Worm (Caenorhabditis elegans) whole organism, mixed stage, embryonic: ENCODE data around the gene C25D7.16.
A peak's percentile ranks its signal among the peaks of the same experiment; 100 is the strongest.

Experiments used
- M03D4.4 ChIP-seq: sonication (generic microtip); optimal IDR thresholded peaks from 2 replicates; lab custom pipeline; 2017; ENCODE audit warnings: mild to moderate bottlenecking, missing genetic modification characterization, missing compliant biosample characterization
- bed-3 ChIP-seq: fragments of 200-800 bp; sonication (Bioruptor generic); optimal IDR thresholded peaks from 3 replicates; lab custom pipeline; 2018; ENCODE audit warnings: mild to moderate bottlenecking, missing genetic modification characterization, moderate library complexity, missing compliant biosample characterization
- blmp-1 ChIP-seq: fragments of 150-350 bp; optimal IDR thresholded peaks from 2 replicates; lab custom pipeline; 2014; ENCODE audit warnings: missing biosample characterization, missing genetic modification characterization
- ceh-43 ChIP-seq: fragments of 200-800 bp; sonication (Bioruptor generic); optimal IDR thresholded peaks from 2 replicates; lab custom pipeline; 2018; ENCODE audit warnings: mild to moderate bottlenecking, missing genetic modification characterization, moderate library complexity, missing compliant biosample characterization
- ceh-83 ChIP-seq: fragments of 200-800 bp; sonication (Bioruptor generic); optimal IDR thresholded peaks from 2 replicates; lab custom pipeline; 2018; ENCODE audit warnings: mild to moderate bottlenecking, missing genetic modification characterization, missing compliant biosample characterization
- ces-1 ChIP-seq: fragments of 150-350 bp; optimal IDR thresholded peaks from 2 replicates; lab custom pipeline; 2014; ENCODE audit warnings: missing biosample characterization, missing genetic modification reagents, missing genetic modification characterization
- cnd-1 ChIP-seq: fragments of 200-800 bp; sonication (Bioruptor generic); optimal IDR thresholded peaks from 2 replicates; lab custom pipeline; 2018; ENCODE audit warnings: mild to moderate bottlenecking, missing genetic modification characterization, missing compliant biosample characterization
- drap-1 ChIP-seq: fragments of 200-800 bp; sonication (Bioruptor generic); optimal IDR thresholded peaks from 3 replicates; lab custom pipeline; 2018; ENCODE audit warnings: mild to moderate bottlenecking, missing genetic modification characterization, missing compliant biosample characterization
- elt-1 ChIP-seq: sonication (generic microtip); optimal IDR thresholded peaks from 2 replicates; lab custom pipeline; 2017; ENCODE audit warnings: missing genetic modification characterization, mild to moderate bottlenecking, missing compliant biosample characterization, antibody characterized with exemption, moderate library complexity, borderline replicate concordance; ENCODE audit not compliant: insufficient read depth
- elt-3 ChIP-seq: fragments of 150-350 bp; optimal IDR thresholded peaks from 2 replicates; lab custom pipeline; 2014; ENCODE audit warnings: missing biosample characterization, missing genetic modification characterization
- flh-1 ChIP-seq: fragments of 200-800 bp; sonication (Bioruptor generic); optimal IDR thresholded peaks from 2 replicates; lab custom pipeline; 2018; ENCODE audit warnings: mild to moderate bottlenecking, missing genetic modification characterization, moderate library complexity, missing compliant biosample characterization
- ham-2 ChIP-seq: fragments of 200-800 bp; sonication (Bioruptor generic); optimal IDR thresholded peaks from 2 replicates; lab custom pipeline; 2018; ENCODE audit warnings: mild to moderate bottlenecking, missing genetic modification characterization, missing compliant biosample characterization
- hlh-1 ChIP-seq: fragments of 150-350 bp; optimal IDR thresholded peaks from 2 replicates; lab custom pipeline; 2014; ENCODE audit warnings: missing biosample characterization, missing genetic modification reagents, missing genetic modification characterization
- lin-13 ChIP-seq: fragments of 150-350 bp; optimal IDR thresholded peaks from 2 replicates; lab custom pipeline; 2014; ENCODE audit warnings: missing biosample characterization, missing genetic modification characterization
- lin-32 ChIP-seq: fragments of 200-800 bp; sonication (Bioruptor generic); optimal IDR thresholded peaks from 2 replicates; lab custom pipeline; 2018; ENCODE audit warnings: mild to moderate bottlenecking, missing genetic modification characterization, missing compliant biosample characterization
- lsy-2 ChIP-seq: fragments of 150-350 bp; optimal IDR thresholded peaks from 2 replicates; lab custom pipeline; 2014; ENCODE audit warnings: missing biosample characterization, missing genetic modification characterization
- mab-5 ChIP-seq: fragments of 150-350 bp; optimal IDR thresholded peaks from 2 replicates; lab custom pipeline; 2014; ENCODE audit warnings: missing biosample characterization, missing genetic modification characterization
- mep-1 ChIP-seq: fragments of 150-350 bp; optimal IDR thresholded peaks from 2 replicates; lab custom pipeline; 2017; ENCODE audit warnings: missing biosample characterization, missing genetic modification reagents, missing genetic modification characterization, inconsistent platforms
- mls-2 ChIP-seq: sonication (generic microtip); optimal IDR thresholded peaks from 2 replicates; lab custom pipeline; 2016; ENCODE audit warnings: mild to moderate bottlenecking, missing genetic modification characterization, moderate library complexity, missing compliant biosample characterization
- nhr-12 ChIP-seq: fragments of 150-350 bp; optimal IDR thresholded peaks from 2 replicates; lab custom pipeline; 2014; ENCODE audit warnings: missing biosample characterization, missing genetic modification characterization
- nhr-237 ChIP-seq: fragments of 150-350 bp; optimal IDR thresholded peaks from 2 replicates; lab custom pipeline; 2014; ENCODE audit warnings: missing biosample characterization, missing genetic modification characterization
- nhr-28 ChIP-seq: fragments of 150-350 bp; optimal IDR thresholded peaks from 2 replicates; lab custom pipeline; 2014; ENCODE audit warnings: missing biosample characterization, missing genetic modification characterization
- nhr-76 ChIP-seq: sonication (generic microtip); optimal IDR thresholded peaks from 2 replicates; lab custom pipeline; 2017; ENCODE audit warnings: missing biosample characterization, missing genetic modification characterization
- pha-4 ChIP-seq: fragments of 150-350 bp; optimal IDR thresholded peaks from 2 replicates; lab custom pipeline; 2018; ENCODE audit warnings: missing biosample characterization, missing genetic modification reagents, missing genetic modification characterization
- sptf-1 ChIP-seq: sonication (generic microtip); optimal IDR thresholded peaks from 2 replicates; lab custom pipeline; 2017; ENCODE audit warnings: mild to moderate bottlenecking, missing genetic modification characterization, moderate library complexity, missing compliant biosample characterization
- tbx-8 ChIP-seq: fragments of 200-800 bp; sonication (Bioruptor generic); optimal IDR thresholded peaks from 2 replicates; lab custom pipeline; 2018; ENCODE audit warnings: mild to moderate bottlenecking, missing genetic modification characterization, moderate library complexity, missing compliant biosample characterization
- unc-120 ChIP-seq: sonication (generic microtip); optimal IDR thresholded peaks from 2 replicates; lab custom pipeline; 2017; ENCODE audit warnings: missing genetic modification characterization, missing compliant biosample characterization; ENCODE audit not compliant: poor library complexity, severe bottlenecking
- unc-39 ChIP-seq: fragments of 150-350 bp; optimal IDR thresholded peaks from 2 replicates; lab custom pipeline; 2014; ENCODE audit warnings: missing biosample characterization, missing genetic modification characterization
- unc-62 ChIP-seq: fragments of 150-350 bp; optimal IDR thresholded peaks from 2 replicates; lab custom pipeline; 2014; ENCODE audit warnings: missing biosample characterization, missing genetic modification reagents, missing genetic modification characterization
- zip-8 ChIP-seq: fragments of 150-350 bp; optimal IDR thresholded peaks from 2 replicates; lab custom pipeline; 2014; ENCODE audit warnings: missing biosample characterization, missing genetic modification characterization
- ztf-11 ChIP-seq: fragments of 150-350 bp; optimal IDR thresholded peaks from 2 replicates; lab custom pipeline; 2014; ENCODE audit warnings: missing biosample characterization, missing genetic modification characterization

C25D7.16 gene

ce11 chrV:15051720-15052119 is 4.3 kb upstream of the C25D7.16 start:
- no peak for TF ChIP-seq mab-5 (tag; lab: Kevin White, UChicago)
- TF ChIP-seq elt-1 (tag; lab: Kevin White, UChicago), result no peak
- no peak for TF ChIP-seq sptf-1 (tag; lab: Kevin White, UChicago)
- TF ChIP-seq hlh-1, result no peak
- TF ChIP-seq M03D4.4 (tag; lab: Kevin White, UChicago), result no peak
- TF ChIP-seq lin-32 (GFP tag; lab: Kevin White, UChicago), result no peak
- no peak for TF ChIP-seq mls-2
- no peak for TF ChIP-seq bed-3 (GFP tag; lab: Kevin White, UChicago)
- no peak for TF ChIP-seq unc-62 (GFP tag; lab: Kevin White, UChicago)
- TF ChIP-seq cnd-1 (tag; lab: Kevin White, UChicago), result no peak
- TF ChIP-seq ceh-43, result no peak
- no peak for TF ChIP-seq blmp-1 (tag; lab: Kevin White, UChicago)
- TF ChIP-seq nhr-76, result no peak
- TF ChIP-seq ces-1 (GFP tag; lab: Kevin White, UChicago), result no peak

DNA sequence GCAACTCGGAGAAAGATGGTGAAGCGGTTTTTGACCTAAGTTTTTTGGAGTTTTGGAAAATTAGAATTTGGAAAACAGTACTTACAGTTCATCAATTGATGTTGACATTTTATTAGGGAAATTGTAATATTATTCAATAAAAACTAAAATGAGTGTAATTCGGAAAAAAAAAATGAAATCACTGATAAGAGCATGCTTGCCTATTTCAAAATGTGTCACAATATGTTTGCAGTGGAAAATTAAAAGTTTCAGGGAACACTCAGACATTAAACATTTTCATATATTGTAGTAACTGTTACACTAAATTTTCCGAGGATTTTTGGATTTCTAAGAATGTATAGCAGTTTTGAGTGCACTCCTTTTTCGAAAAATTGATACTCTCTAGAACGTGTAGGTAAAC is 3.6 kb upstream of the C25D7.16 start, which contains the start of the genes fbxa-82 and C25D7.5:
Gene fbxa-82, minus strand, starts transcription at position 163 of the 400 bp plus-strand sequence.
Gene C25D7.5, plus strand, starts transcription at position 283 of the 400 bp plus-strand sequence.
- no peak for TF ChIP-seq pha-4 (tag; lab: Kevin White, UChicago)
- no peak for TF ChIP-seq hlh-1
- TF ChIP-seq mab-5 (tag; lab: Kevin White, UChicago), result no peak
- no peak for TF ChIP-seq ceh-83
- no peak for TF ChIP-seq unc-62 (GFP tag; lab: Kevin White, UChicago)
- TF ChIP-seq nhr-76, result no peak
- TF ChIP-seq nhr-12 (tag; lab: Kevin White, UChicago), result no peak
- TF ChIP-seq cnd-1 (tag; lab: Kevin White, UChicago), result no peak
- no peak for TF ChIP-seq ztf-11 (tag; lab: Kevin White, UChicago)
- no peak for TF ChIP-seq ces-1 (GFP tag; lab: Kevin White, UChicago)
- no peak for TF ChIP-seq M03D4.4 (tag; lab: Kevin White, UChicago)
- TF ChIP-seq mep-1, result no peak
- no peak for TF ChIP-seq lin-13 (tag; lab: Kevin White, UChicago)
- TF ChIP-seq lsy-2 (tag; lab: Kevin White, UChicago), result no peak
- TF ChIP-seq lin-32 (GFP tag; lab: Kevin White, UChicago), result no peak
- no peak for TF ChIP-seq nhr-28 (tag; lab: Kevin White, UChicago)
- TF ChIP-seq drap-1 (GFP tag; lab: Kevin White, UChicago), result no peak
- no peak for TF ChIP-seq flh-1 (GFP tag; lab: Kevin White, UChicago)
- no peak for TF ChIP-seq tbx-8 (GFP tag; lab: Kevin White, UChicago)
- no peak for TF ChIP-seq elt-3 (tag; lab: Kevin White, UChicago)

DNA sequence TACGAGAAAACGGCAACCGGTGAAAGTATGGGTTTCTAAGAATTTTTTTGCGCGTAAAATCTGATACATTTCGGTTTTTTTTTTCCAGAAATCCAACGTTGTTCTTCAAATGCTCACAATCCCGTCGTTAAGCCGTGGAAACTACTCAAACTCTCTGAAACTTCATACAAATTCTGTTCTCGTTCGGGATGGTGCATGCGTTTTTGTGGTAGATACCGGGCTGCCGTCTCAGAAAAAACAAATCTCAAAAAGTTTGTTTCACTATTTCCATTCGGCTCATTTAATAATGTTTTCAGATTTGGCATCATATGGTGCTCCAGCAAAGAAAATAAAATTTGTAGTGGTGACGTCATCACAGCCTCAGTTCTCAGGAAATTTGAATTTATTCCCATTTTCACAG is 1.2 kb upstream of the C25D7.16 start:
- no peak for TF ChIP-seq elt-1 (tag; lab: Kevin White, UChicago)
- no peak for TF ChIP-seq M03D4.4 (tag; lab: Kevin White, UChicago)
- TF ChIP-seq nhr-237 (tag; lab: Kevin White, UChicago), result no peak
- TF ChIP-seq unc-39 (tag; lab: Kevin White, UChicago), result no peak
- TF ChIP-seq zip-8, result peak; percentile 61
- TF ChIP-seq blmp-1 (tag; lab: Kevin White, UChicago), result no peak

DNA sequence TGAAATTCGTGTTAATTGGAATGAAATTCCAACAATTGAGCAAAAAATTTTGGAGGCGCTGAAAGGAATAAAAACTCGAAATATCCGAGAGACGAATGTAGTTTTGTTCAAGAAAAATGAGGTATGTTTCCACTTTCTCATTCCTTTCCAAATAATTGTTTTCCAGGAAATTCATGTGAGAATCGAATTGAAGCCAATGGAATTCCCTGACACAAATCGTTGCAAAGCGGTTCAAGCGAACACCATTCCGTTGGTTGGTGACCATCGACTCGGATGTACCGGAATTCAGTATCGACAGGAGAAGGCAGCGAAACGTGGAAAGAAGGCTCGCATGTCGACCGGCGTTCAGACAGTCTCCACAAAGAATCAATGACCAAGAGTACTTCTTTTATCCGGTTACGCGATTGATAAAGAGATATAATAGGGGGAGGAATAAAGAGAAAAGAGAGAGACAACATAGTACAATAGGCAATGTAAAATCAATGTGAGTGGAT is 420 bp downstream of the C25D7.16 start:
- TF ChIP-seq blmp-1 (tag; lab: Kevin White, UChicago) (no peak), M03D4.4 (tag; lab: Kevin White, UChicago) (no peak), ham-2 (GFP tag; lab: Kevin White, UChicago) (no peak), lin-32 (GFP tag; lab: Kevin White, UChicago) (no peak), unc-120 (tag; lab: Kevin White, UChicago) (no peak), ces-1 (GFP tag; lab: Kevin White, UChicago) (no peak), nhr-12 (tag; lab: Kevin White, UChicago) (no peak), ceh-43 (no peak), flh-1 (GFP tag; lab: Kevin White, UChicago) (no peak), tbx-8 (GFP tag; lab: Kevin White, UChicago) (no peak), mab-5 (tag; lab: Kevin White, UChicago) (no peak)
